Fruit fly (Drosophila melanogaster): Measurements from ENCODE around the gene CG31626.

The CG31626 gene

dm6 chr2L:21198633-21199264 lies 37.8 kb downstream of the CG31626 start, which contains the start of gene Ret:
Gene Ret, minus strand, starts transcription at chr2L:21198762.
- TF ChIP-seq CTCF (optimal IDR thresholded peaks at IDR 0.05) (no peak), CG8478 (optimal IDR thresholded peaks at IDR 0.05) (no peak)

- TF ChIP-seq CTCF (optimal IDR thresholded peaks at IDR 0.05) (no peak), CG8478 (optimal IDR thresholded peaks at IDR 0.05) (no peak)
Measured at dm6 chr2L:21197178-21197577, 39.4 kb downstream of the CG31626 start.

- TF ChIP-seq CG8478 (optimal IDR thresholded peaks at IDR 0.05), result no peak
- no peak for TF ChIP-seq CTCF (optimal IDR thresholded peaks at IDR 0.05)
Measured at dm6 chr2L:21196511-21196910, 40.0 kb downstream of the CG31626 start.

- TF ChIP-seq CG8478 (optimal IDR thresholded peaks at IDR 0.05), result no peak
- TF ChIP-seq CTCF (optimal IDR thresholded peaks at IDR 0.05), result no peak
Measured at dm6 chr2L:21195331-21195730, 41.2 kb downstream of the CG31626 start.

dm6 chr2L:21189273-21189781 lies 47.2 kb downstream of the CG31626 start:
- TF ChIP-seq CTCF (optimal IDR thresholded peaks at IDR 0.05) (no peak), CG8478 (optimal IDR thresholded peaks at IDR 0.05) (no peak)

- no peak for TF ChIP-seq CTCF (optimal IDR thresholded peaks at IDR 0.05)
- TF ChIP-seq CG8478 (optimal IDR thresholded peaks at IDR 0.05), result no peak
Measured at dm6 chr2L:21187753-21188152, 48.8 kb downstream of the CG31626 start.

Data from S2 (cell line).